Fruit fly (Drosophila melanogaster) whole organism, wandering third instar larva: Measurements from ENCODE around the gene Snoo.
A peak's percentile ranks its signal among the peaks of the same experiment; 100 is the strongest.

ENCODE experiments used
- Abd-B ChIP-seq: fragments of >200 bp; optimal IDR thresholded peaks from 2 replicates; lab custom pipeline; 2017; ENCODE audit warnings: missing biosample characterization, missing genetic modification characterization
- CG32264 ChIP-seq: fragments of 200-800 bp; sonication (Bioruptor generic); optimal IDR thresholded peaks from 2 replicates; lab custom pipeline; 2016; ENCODE audit warnings: missing biosample characterization, missing genetic modification characterization
- CG9705 ChIP-seq: fragments of 200-800 bp; sonication (Bioruptor generic); optimal IDR thresholded peaks from 2 replicates; lab custom pipeline; 2018; ENCODE audit warnings: missing biosample characterization, mild to moderate bottlenecking, missing genetic modification characterization
- CrebA ChIP-seq: fragments of 200-800 bp; sonication (Bioruptor generic); optimal IDR thresholded peaks from 2 replicates; lab custom pipeline; 2016; ENCODE audit warnings: missing biosample characterization, mild to moderate bottlenecking, missing genetic modification characterization, borderline replicate concordance
- Dfd ChIP-seq: fragments of >200 bp; optimal IDR thresholded peaks from 2 replicates; lab custom pipeline; 2017; ENCODE audit warnings: missing biosample characterization, missing genetic modification characterization
- Dif ChIP-seq: fragments of 200-275, 200-300 bp; sonication (Bioruptor generic); optimal IDR thresholded peaks from 2 replicates; lab custom pipeline; 2018; ENCODE audit warnings: missing biosample characterization, missing genetic modification characterization; ENCODE audit not compliant: partially characterized antibody
- GATAd ChIP-seq: sonication (Bioruptor generic); optimal IDR thresholded peaks from 2 replicates; lab custom pipeline; 2016; ENCODE audit warnings: missing biosample characterization, missing genetic modification characterization
- HLH106 ChIP-seq: fragments of 200-800 bp; optimal IDR thresholded peaks from 3 replicates; lab custom pipeline; 2019; ENCODE audit warnings: missing biosample characterization, mild to moderate bottlenecking, missing genetic modification characterization, moderate library complexity
- Hnf4 ChIP-seq: fragments of 200-800 bp; sonication (Bioruptor generic); optimal IDR thresholded peaks from 2 replicates; lab custom pipeline; 2016; ENCODE audit warnings: missing biosample characterization, mild to moderate bottlenecking, missing genetic modification characterization
- Hr78 ChIP-seq: fragments of >200 bp; optimal IDR thresholded peaks from 2 replicates; lab custom pipeline; 2017; ENCODE audit warnings: missing biosample characterization, missing genetic modification characterization
- Hr83 ChIP-seq: fragments of 200-300 bp; sonication (Bioruptor generic); optimal IDR thresholded peaks from 2 replicates; lab custom pipeline; 2016; ENCODE audit warnings: missing biosample characterization, mild to moderate bottlenecking, missing genetic modification characterization, moderate library complexity; ENCODE audit not compliant: poor library complexity, severe bottlenecking
- Jra ChIP-seq: sonication (Bioruptor generic); optimal IDR thresholded peaks from 2 replicates; lab custom pipeline; 2016; ENCODE audit warnings: missing biosample characterization, missing genetic modification characterization
- Mio ChIP-seq: sonication (Bioruptor generic); optimal IDR thresholded peaks from 2 replicates; lab custom pipeline; 2016; ENCODE audit warnings: missing biosample characterization, missing genetic modification characterization
- Myc ChIP-seq: fragments of >200 bp; optimal IDR thresholded peaks from 2 replicates; lab custom pipeline; 2017
- N ChIP-seq: fragments of >200 bp; optimal IDR thresholded peaks from 2 replicates; lab custom pipeline; 2018; ENCODE audit warnings: missing biosample characterization, missing external identifiers, missing genetic modification characterization
- OdsH ChIP-seq: fragments of 200-800 bp; sonication (Bioruptor generic); optimal IDR thresholded peaks from 2 replicates; lab custom pipeline; 2016; ENCODE audit warnings: missing biosample characterization, mild to moderate bottlenecking, missing genetic modification characterization
- Rel ChIP-seq, 2 experiments: fragments of 200-800 bp; sonication (Bioruptor generic) in 1 of 2; optimal IDR thresholded peaks; 2 replicates in 1 of 2; 3 replicates in 1 of 2; lab custom pipeline; 2016 to 2019; ENCODE audit warnings: mild to moderate bottlenecking in 2 of 2, missing biosample characterization in 2 of 2, missing genetic modification characterization in 2 of 2, moderate library complexity in 1 of 2
- Sp1 ChIP-seq: fragments of 200-800 bp; sonication (Bioruptor generic); optimal IDR thresholded peaks from 3 replicates; lab custom pipeline; 2019; ENCODE audit warnings: missing biosample characterization, mild to moderate bottlenecking, missing genetic modification characterization, moderate library complexity
- Vsx2 ChIP-seq: fragments of 200-300, 225-300 bp; sonication (Bioruptor generic); optimal IDR thresholded peaks from 2 replicates; lab custom pipeline; 2018; ENCODE audit warnings: missing biosample characterization, missing genetic modification characterization; ENCODE audit not compliant: partially characterized antibody
- br ChIP-seq: fragments of 200-800 bp; sonication (Bioruptor generic); optimal IDR thresholded peaks from 2 replicates; lab custom pipeline; 2016; ENCODE audit warnings: missing biosample characterization, missing genetic modification characterization
- brk ChIP-seq: fragments of 200-800 bp; sonication (Bioruptor generic); optimal IDR thresholded peaks from 2 replicates; lab custom pipeline; 2016; ENCODE audit warnings: missing biosample characterization, mild to moderate bottlenecking, missing genetic modification characterization
- dl ChIP-seq, 2 experiments: fragments of 175-275, 200-275 bp in 1 of 2; fragments of 200-275 bp in 1 of 2; sonication (Bioruptor generic); optimal IDR thresholded peaks; lab custom pipeline; 2018; ENCODE audit warnings: mild to moderate bottlenecking in 2 of 2, missing biosample characterization in 2 of 2, missing genetic modification characterization in 2 of 2, moderate library complexity in 2 of 2; ENCODE audit not compliant: partially characterized antibody in 2 of 2, insufficient read depth in 1 of 2
- dmrt93B ChIP-seq: fragments of 200-800 bp; sonication (Bioruptor generic); optimal IDR thresholded peaks from 2 replicates; lab custom pipeline; 2018; ENCODE audit warnings: missing biosample characterization, mild to moderate bottlenecking, missing genetic modification characterization
- dsf ChIP-seq: sonication (Bioruptor generic); optimal IDR thresholded peaks from 2 replicates; lab custom pipeline; 2016; ENCODE audit warnings: missing biosample characterization, missing genetic modification characterization, borderline replicate concordance
- ey ChIP-seq: fragments of 200-800 bp; sonication (Bioruptor generic); optimal IDR thresholded peaks from 2 replicates; lab custom pipeline; 2016; ENCODE audit warnings: missing biosample characterization, missing genetic modification characterization
- foxo ChIP-seq, 2 experiments: fragments of 200-800 bp; sonication (Bioruptor generic); optimal IDR thresholded peaks; 2 replicates in 1 of 2; 3 replicates in 1 of 2; lab custom pipeline; 2016 to 2017; ENCODE audit warnings: missing biosample characterization in 2 of 2, missing genetic modification characterization in 2 of 2
- fru ChIP-seq: fragments of 200-800 bp; sonication (Bioruptor generic); optimal IDR thresholded peaks from 3 replicates; lab custom pipeline; 2016; ENCODE audit warnings: missing biosample characterization, mild to moderate bottlenecking, missing genetic modification characterization
- h ChIP-seq: fragments of 200-800 bp; sonication (Bioruptor generic); optimal IDR thresholded peaks from 3 replicates; lab custom pipeline; 2016; ENCODE audit warnings: missing biosample characterization, mild to moderate bottlenecking, missing genetic modification characterization
- jim ChIP-seq: fragments of 175-275, 200-325 bp; sonication (Bioruptor generic); optimal IDR thresholded peaks from 2 replicates; lab custom pipeline; 2016; ENCODE audit warnings: missing biosample characterization, mild to moderate bottlenecking, missing genetic modification characterization
- lola ChIP-seq: fragments of >200 bp; optimal IDR thresholded peaks from 2 replicates; lab custom pipeline; 2017; ENCODE audit warnings: missing biosample characterization, missing genetic modification characterization
- pan ChIP-seq: fragments of >200 bp; optimal IDR thresholded peaks from 2 replicates; lab custom pipeline; 2017
- psq ChIP-seq: fragments of 200-800 bp; sonication (Bioruptor generic); optimal IDR thresholded peaks from 3 replicates; lab custom pipeline; 2017; ENCODE audit warnings: missing biosample characterization, mild to moderate bottlenecking, missing genetic modification characterization, moderate library complexity
- rgr ChIP-seq: fragments of 200-800 bp; sonication (Bioruptor generic); optimal IDR thresholded peaks from 3 replicates; lab custom pipeline; 2016; ENCODE audit warnings: missing biosample characterization, mild to moderate bottlenecking, missing genetic modification characterization
- sage ChIP-seq: fragments of 200-800 bp; sonication (Bioruptor generic); optimal IDR thresholded peaks from 2 replicates; lab custom pipeline; 2016; ENCODE audit warnings: missing biosample characterization, mild to moderate bottlenecking, missing genetic modification characterization
- sv ChIP-seq: fragments of 200-800 bp; sonication (Bioruptor generic); optimal IDR thresholded peaks from 3 replicates; lab custom pipeline; 2016; ENCODE audit warnings: missing biosample characterization, missing genetic modification characterization
- tai ChIP-seq: sonication (Bioruptor generic); optimal IDR thresholded peaks from 2 replicates; lab custom pipeline; 2016; ENCODE audit warnings: missing biosample characterization, missing genetic modification characterization
- usp ChIP-seq: fragments of >200 bp; optimal IDR thresholded peaks from 2 replicates; lab custom pipeline; 2017; ENCODE audit warnings: missing biosample characterization, missing genetic modification characterization
- woc ChIP-seq: sonication (Bioruptor generic); optimal IDR thresholded peaks from 2 replicates; lab custom pipeline; 2016; ENCODE audit warnings: missing biosample characterization, mild to moderate bottlenecking, missing genetic modification characterization

Snoo gene

dm6 chr2L:7851609-7852008 lies 132.4 kb downstream of the Snoo start:
- TF ChIP-seq rgr (no peak), usp (GFP tag; lab: Kevin White, UChicago) (no peak), Dfd (GFP tag; lab: Kevin White, UChicago) (no peak), Hr83 (GFP tag; lab: Kevin White, UChicago) (no peak), dmrt93B (no peak), Jra (no peak), pan (lab: Kevin White, UChicago) (no peak)

DNA sequence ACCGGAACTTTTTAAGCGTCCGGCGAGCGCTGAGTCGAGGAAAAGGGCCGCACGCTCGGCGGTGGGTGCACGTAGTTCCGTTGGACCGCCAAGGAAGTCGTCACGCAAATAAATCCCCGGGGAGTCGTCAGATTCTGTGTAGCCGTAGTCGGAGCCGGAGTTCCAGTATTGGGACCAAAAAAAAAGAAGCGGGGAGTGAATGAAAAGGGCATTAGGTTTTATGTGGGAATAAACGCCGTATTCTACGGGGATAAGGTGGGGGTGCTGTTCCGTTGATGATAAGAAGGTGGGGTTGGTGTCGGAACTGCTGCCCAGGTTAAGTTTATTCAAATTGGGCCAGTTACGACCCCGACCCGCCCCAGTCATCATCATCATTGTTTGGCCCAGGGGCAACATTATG lies 133.6 kb downstream of the Snoo start:
- TF ChIP-seq rgr, result no peak
- TF ChIP-seq, all 38 proteins: peak for 0

- TF ChIP-seq foxo (GFP tag; optimal IDR thresholded peaks at IDR 0.05; lab: Kevin White, UChicago) (peak in 1 of 2 experiments; percentile 1), HLH106 (tag; lab: Kevin White, UChicago) (no peak), Hnf4 (GFP tag; lab: Kevin White, UChicago) (no peak), Vsx2 (GFP tag; lab: Kevin White, UChicago) (no peak), sage (GFP tag; lab: Kevin White, UChicago) (no peak), Sp1 (GFP tag; lab: Kevin White, UChicago) (no peak), brk (no peak), Jra (no peak)
Measured at dm6 chr2L:7849472-7849871, 134.5 kb downstream of the Snoo start.

DNA sequence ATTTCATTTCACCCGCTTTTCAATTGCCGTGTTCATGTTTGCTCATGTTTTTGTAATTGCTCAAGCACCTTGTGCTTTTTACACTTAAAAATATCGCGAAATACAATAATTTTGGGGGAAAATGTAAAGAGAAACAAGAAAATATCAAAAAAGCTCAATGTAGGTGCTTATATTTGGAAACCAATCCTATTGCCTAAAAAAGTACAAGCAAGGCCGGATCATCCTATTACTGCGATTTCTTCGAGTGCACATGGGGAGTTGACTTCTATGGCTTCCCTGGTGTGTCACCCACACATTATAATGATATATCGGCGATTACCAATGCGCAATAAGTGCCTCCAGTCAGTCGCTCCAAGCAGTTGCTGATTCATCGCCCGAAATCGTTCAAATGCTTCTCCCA lies 142.8 kb downstream of the Snoo start:
- TF ChIP-seq GATAd (GFP tag; lab: Kevin White, UChicago) (no peak), CrebA (no peak), dl (GFP tag; optimal IDR thresholded peaks at IDR 0.05; lab: Kevin White, UChicago; ENCODE audit: insufficient read depth in 1 of 2, partially characterized antibody in 2 of 2) (no peak), foxo (GFP tag; optimal IDR thresholded peaks at IDR 0.05; lab: Kevin White, UChicago) (no peak), h (GFP tag; lab: Kevin White, UChicago) (peak; percentile 29), Hr83 (GFP tag; lab: Kevin White, UChicago) (no peak), Hnf4 (GFP tag; lab: Kevin White, UChicago) (peak; percentile 9), lola (GFP tag; lab: Kevin White, UChicago) (no peak), sage (GFP tag; lab: Kevin White, UChicago) (no peak), ey (GFP tag; lab: Kevin White, UChicago) (peak; percentile 42), dsf (GFP tag; lab: Kevin White, UChicago) (no peak), jim (no peak), Mio (GFP tag; lab: Kevin White, UChicago) (no peak), Dif (GFP tag; lab: Kevin White, UChicago) (no peak), dmrt93B (no peak), HLH106 (tag; lab: Kevin White, UChicago) (peak; percentile 17), Vsx2 (GFP tag; lab: Kevin White, UChicago) (no peak), pan (lab: Kevin White, UChicago) (no peak), tai (no peak), usp (GFP tag; lab: Kevin White, UChicago) (no peak), Sp1 (GFP tag; lab: Kevin White, UChicago) (no peak), CG32264 (GFP tag; lab: Kevin White, UChicago) (no peak), OdsH (no peak), br (GFP tag; lab: Kevin White, UChicago) (peak; percentile 52), psq (GFP tag; lab: Kevin White, UChicago) (peak; percentile 17), CG9705 (no peak), fru (GFP tag; lab: Kevin White, UChicago) (no peak), Dfd (GFP tag; lab: Kevin White, UChicago) (no peak), Hr78 (no peak), woc (no peak), Myc (lab: Kevin White, UChicago) (no peak), Abd-B (GFP tag; lab: Kevin White, UChicago) (no peak), brk (no peak), sv (GFP tag; lab: Kevin White, UChicago) (no peak), Jra (no peak), N (GFP tag; lab: Kevin White, UChicago) (no peak), Rel (GFP tag; optimal IDR thresholded peaks at IDR 0.05; lab: Kevin White, UChicago) (no peak), Rel (tag; optimal IDR thresholded peaks at IDR 0.05; lab: Kevin White, UChicago) (no peak), rgr (peak; percentile 16)
